Worm (Caenorhabditis elegans): ENCODE results near the gene atp-2.

DNA sequence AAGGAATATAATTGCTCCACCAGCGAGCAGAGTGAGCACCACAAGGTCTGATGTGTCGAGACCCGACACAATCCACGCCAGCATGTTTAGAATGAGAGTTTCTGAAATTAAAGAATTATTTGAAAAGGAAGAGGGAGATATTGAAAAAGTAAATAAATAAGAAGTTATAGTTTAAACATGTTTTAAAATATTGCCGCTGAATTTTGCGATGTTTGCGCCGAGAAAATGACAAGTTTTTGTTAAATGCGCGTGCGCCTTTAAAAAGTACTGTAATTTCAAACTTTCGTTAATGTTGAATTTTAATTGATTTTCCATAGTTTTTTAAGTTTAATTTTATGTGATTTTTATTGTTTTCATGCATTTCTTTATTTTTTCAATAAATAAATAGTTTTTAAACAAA, 28.6 kb upstream of the atp-2 start, which contains the start of gene emb-8:
- TF ChIP-seq mep-1 (tag; optimal IDR thresholded peaks at IDR 0.05) (no peak), lsy-2 (tag; optimal IDR thresholded peaks at IDR 0.05) (no peak), unc-62 (GFP tag; optimal IDR thresholded peaks at IDR 0.05) (no peak)
